Fruit fly (Drosophila melanogaster) whole organism, embryonic: ENCODE results near the gene und.

ENCODE experiments used
- ATbp ChIP-seq: fragments of 200-800 bp; sonication (Bioruptor generic); optimal IDR thresholded peaks from 2 replicates; lab custom pipeline; 2017; ENCODE audit warnings: missing biosample characterization, mild to moderate bottlenecking, missing genetic modification characterization, missing genetic modification reagents
- CG1024 ChIP-seq: fragments of 200-800 bp; sonication (Bioruptor generic); IDR thresholded peaks from 2 replicates; pipeline ENCODE4 v1.3.6; 2022; ENCODE audit warnings: missing biosample characterization, missing genetic modification characterization
- CG12942 ChIP-seq: fragments of 200-800 bp; sonication (Bioruptor generic); optimal IDR thresholded peaks from 3 replicates; lab custom pipeline; 2016; ENCODE audit warnings: missing biosample characterization, missing genetic modification characterization
- CG14667 ChIP-seq: fragments of 200-800 bp; sonication (Bioruptor generic); IDR thresholded peaks from 2 replicates; pipeline ENCODE4 v1.3.6; 2022; ENCODE audit warnings: missing biosample characterization, missing genetic modification characterization
- CG14710 ChIP-seq: fragments of 200-800 bp; sonication (Bioruptor generic); optimal IDR thresholded peaks from 3 replicates; lab custom pipeline; 2019; ENCODE audit warnings: missing biosample characterization, mild to moderate bottlenecking, missing genetic modification characterization, moderate library complexity
- CG15601 ChIP-seq: fragments of 200-800 bp; sonication (Bioruptor generic); optimal IDR thresholded peaks from 3 replicates; lab custom pipeline; 2019; ENCODE audit warnings: missing biosample characterization, mild to moderate bottlenecking, missing genetic modification characterization, moderate library complexity
- CG16863 ChIP-seq: fragments of 200-800 bp; sonication (Bioruptor generic); optimal IDR thresholded peaks from 3 replicates; lab custom pipeline; 2016; ENCODE audit warnings: missing biosample characterization, missing genetic modification characterization
- CG17385 ChIP-seq: fragments of 200-800 bp; sonication (Bioruptor generic); optimal IDR thresholded peaks from 3 replicates; lab custom pipeline; 2018; ENCODE audit warnings: missing biosample characterization, mild to moderate bottlenecking, missing genetic modification characterization
- CG17568 ChIP-seq: fragments of 200-800 bp; sonication (Bioruptor generic); optimal IDR thresholded peaks from 2 replicates; lab custom pipeline; 2018; ENCODE audit warnings: missing biosample characterization, mild to moderate bottlenecking, missing genetic modification characterization, moderate library complexity
- CG18476 ChIP-seq: fragments of 200-800 bp; sonication (Bioruptor generic); optimal IDR thresholded peaks from 2 replicates; lab custom pipeline; 2016; ENCODE audit warnings: missing biosample characterization, mild to moderate bottlenecking, missing genetic modification characterization
- CG30020 ChIP-seq: fragments of 200-800 bp; optimal IDR thresholded peaks from 2 replicates; lab custom pipeline; 2019; ENCODE audit warnings: missing biosample characterization, mild to moderate bottlenecking, missing genetic modification characterization, moderate library complexity
- CG31388 ChIP-seq: fragments of 200-800 bp; sonication (Bioruptor generic); optimal IDR thresholded peaks from 2 replicates; lab custom pipeline; 2016; ENCODE audit warnings: missing biosample characterization, missing genetic modification characterization
- CG33557 ChIP-seq: fragments of 200-800 bp; sonication (Bioruptor generic); optimal IDR thresholded peaks from 2 replicates; lab custom pipeline; 2019; ENCODE audit warnings: missing biosample characterization, mild to moderate bottlenecking, missing genetic modification characterization, moderate library complexity
- CG4360 ChIP-seq: fragments of 200-800 bp; sonication (Bioruptor generic); IDR thresholded peaks from 2 replicates; pipeline ENCODE4 v1.3.6; 2022; ENCODE audit warnings: missing biosample characterization, missing genetic modification characterization
- CG4424 ChIP-seq: fragments of 200-800 bp; sonication (Bioruptor generic); optimal IDR thresholded peaks from 3 replicates; lab custom pipeline; 2016; ENCODE audit warnings: missing biosample characterization, missing genetic modification characterization
- CG5245 ChIP-seq: fragments of 200-800 bp; sonication (Bioruptor generic); optimal IDR thresholded peaks from 3 replicates; lab custom pipeline; 2016; ENCODE audit warnings: missing biosample characterization, missing genetic modification characterization
- CG6765 ChIP-seq: fragments of 200-800 bp; sonication (Bioruptor generic); optimal IDR thresholded peaks from 3 replicates; lab custom pipeline; 2017; ENCODE audit warnings: missing biosample characterization, mild to moderate bottlenecking, missing genetic modification characterization
- CG8281 ChIP-seq: fragments of 200-800 bp; sonication (Bioruptor generic); optimal IDR thresholded peaks from 2 replicates; lab custom pipeline; 2018; ENCODE audit warnings: missing biosample characterization, mild to moderate bottlenecking, missing genetic modification characterization, moderate library complexity
- CG8765 ChIP-seq: fragments of 200-800 bp; sonication (Bioruptor generic); IDR thresholded peaks from 2 replicates; pipeline ENCODE4 v1.3.6; 2022; ENCODE audit warnings: missing biosample characterization, missing genetic modification characterization
- CG8944 ChIP-seq: fragments of 200-800 bp; sonication (Bioruptor generic); optimal IDR thresholded peaks from 3 replicates; lab custom pipeline; 2016; ENCODE audit warnings: missing biosample characterization, missing genetic modification characterization
- CG9437 ChIP-seq: fragments of 200-800 bp; sonication (Bioruptor generic); optimal IDR thresholded peaks from 2 replicates; lab custom pipeline; 2018; ENCODE audit warnings: missing biosample characterization, mild to moderate bottlenecking, missing genetic modification characterization
- CG9932 ChIP-seq: fragments of 200-800 bp; sonication (Bioruptor generic); IDR thresholded peaks from 2 replicates; pipeline ENCODE4 v1.3.6; 2022; ENCODE audit warnings: missing biosample characterization, missing genetic modification characterization
- Chrac-16 ChIP-seq: fragments of 200-800 bp; sonication (Bioruptor generic); optimal IDR thresholded peaks from 3 replicates; lab custom pipeline; 2016; ENCODE audit warnings: missing biosample characterization, missing genetic modification characterization
- D19B ChIP-seq: fragments of 200-800 bp; sonication (Bioruptor generic); optimal IDR thresholded peaks from 2 replicates; lab custom pipeline; 2017; ENCODE audit warnings: missing biosample characterization, mild to moderate bottlenecking, missing genetic modification characterization
- Dad ChIP-seq: fragments of 200-800 bp; sonication (Bioruptor generic); optimal IDR thresholded peaks from 3 replicates; lab custom pipeline; 2016; ENCODE audit warnings: missing biosample characterization, missing genetic modification characterization
- Fer3 ChIP-seq: fragments of 200-800 bp; sonication (Bioruptor generic); optimal IDR thresholded peaks from 2 replicates; lab custom pipeline; 2018; ENCODE audit warnings: missing biosample characterization, mild to moderate bottlenecking, missing genetic modification characterization, moderate library complexity
- Kr ChIP-seq: fragments of 200-800 bp; sonication (Bioruptor generic); optimal IDR thresholded peaks from 2 replicates; lab custom pipeline; 2017; ENCODE audit warnings: missing biosample characterization, mild to moderate bottlenecking, missing genetic modification characterization
- Meics ChIP-seq: fragments of 200-800 bp; sonication (Bioruptor generic); optimal IDR thresholded peaks from 2 replicates; lab custom pipeline; 2017; ENCODE audit warnings: missing biosample characterization, mild to moderate bottlenecking, missing genetic modification characterization
- NK7.1 ChIP-seq: fragments of 200-800 bp; sonication (Bioruptor generic); optimal IDR thresholded peaks from 3 replicates; lab custom pipeline; 2016; ENCODE audit warnings: missing biosample characterization, missing genetic modification characterization
- Neu2 ChIP-seq: fragments of 200-800 bp; sonication (Bioruptor generic); optimal IDR thresholded peaks from 3 replicates; lab custom pipeline; 2016; ENCODE audit warnings: missing biosample characterization, missing genetic modification characterization, borderline replicate concordance
- Nf-YC ChIP-seq: fragments of 200-800 bp; optimal IDR thresholded peaks from 3 replicates; lab custom pipeline; 2019; ENCODE audit warnings: missing biosample characterization, mild to moderate bottlenecking, missing genetic modification characterization, moderate library complexity
- Optix ChIP-seq: fragments of 200-800 bp; sonication (Bioruptor generic); IDR thresholded peaks from 3 replicates; pipeline ENCODE4 v1.3.6; 2022; ENCODE audit warnings: missing biosample characterization, missing genetic modification characterization
- TFAM ChIP-seq: fragments of 200-800 bp; sonication (Bioruptor generic); optimal IDR thresholded peaks from 2 replicates; lab custom pipeline; 2017; ENCODE audit warnings: missing biosample characterization, missing genetic modification characterization, inconsistent platforms
- al ChIP-seq: fragments of 200-800 bp; sonication (Bioruptor generic); IDR thresholded peaks from 2 replicates; pipeline ENCODE4 v1.3.6; 2022; ENCODE audit warnings: missing biosample characterization, missing genetic modification characterization
- bcd ChIP-seq: fragments of 200-800 bp; sonication (Bioruptor generic); optimal IDR thresholded peaks from 2 replicates; lab custom pipeline; 2017; ENCODE audit warnings: missing biosample characterization, mild to moderate bottlenecking, missing genetic modification characterization
- cas ChIP-seq: fragments of 200-800 bp; sonication (Bioruptor generic); IDR thresholded peaks from 2 replicates; pipeline ENCODE4 v1.3.6; 2022; ENCODE audit warnings: missing biosample characterization, missing genetic modification characterization
- caup ChIP-seq: fragments of 200-800 bp; sonication (Bioruptor generic); optimal IDR thresholded peaks from 3 replicates; lab custom pipeline; 2017; ENCODE audit warnings: missing biosample characterization, mild to moderate bottlenecking, missing genetic modification characterization, moderate library complexity; ENCODE audit not compliant: severe bottlenecking
- chif ChIP-seq, 2 experiments: fragments of 200-800 bp; sonication (Bioruptor generic); optimal IDR thresholded peaks; 3 replicates each; lab custom pipeline; 2016; ENCODE audit warnings: missing biosample characterization in 2 of 2, missing genetic modification characterization in 2 of 2
- fd3F ChIP-seq: fragments of 200-800 bp; sonication (Bioruptor generic); optimal IDR thresholded peaks from 2 replicates; lab custom pipeline; 2018; ENCODE audit warnings: missing biosample characterization, mild to moderate bottlenecking, missing genetic modification characterization, moderate library complexity
- gem ChIP-seq: fragments of 200-800 bp; sonication (Bioruptor generic); optimal IDR thresholded peaks from 2 replicates; lab custom pipeline; 2019; ENCODE audit warnings: missing biosample characterization, mild to moderate bottlenecking, missing genetic modification characterization, moderate library complexity
- gfzf ChIP-seq: fragments of 200-800 bp; sonication (Bioruptor generic); optimal IDR thresholded peaks from 2 replicates; lab custom pipeline; 2016; ENCODE audit warnings: missing biosample characterization, mild to moderate bottlenecking, missing genetic modification characterization, moderate library complexity
- ham ChIP-seq: fragments of 200-800 bp; sonication (Bioruptor generic); IDR thresholded peaks from 2 replicates; pipeline ENCODE4 v1.3.6; 2022; ENCODE audit warnings: missing biosample characterization, missing genetic modification characterization
- lmd ChIP-seq: fragments of 200-800 bp; sonication (Bioruptor generic); IDR thresholded peaks from 2 replicates; pipeline ENCODE4 v1.3.6; 2022; ENCODE audit warnings: missing biosample characterization, missing genetic modification characterization
- mirr ChIP-seq: fragments of 200-800 bp; sonication (Bioruptor generic); optimal IDR thresholded peaks from 3 replicates; lab custom pipeline; 2018; ENCODE audit warnings: missing biosample characterization, mild to moderate bottlenecking, missing genetic modification characterization
- pnt ChIP-seq: fragments of 200-800 bp; sonication (Bioruptor generic); optimal IDR thresholded peaks from 3 replicates; lab custom pipeline; 2016; ENCODE audit warnings: missing biosample characterization, missing genetic modification characterization
- pum ChIP-seq: fragments of 200-800 bp; sonication (Bioruptor generic); optimal IDR thresholded peaks from 2 replicates; lab custom pipeline; 2016; ENCODE audit warnings: missing biosample characterization, missing genetic modification characterization
- slp2 ChIP-seq: fragments of 200-800 bp; sonication (Bioruptor generic); optimal IDR thresholded peaks from 2 replicates; lab custom pipeline; 2016; ENCODE audit warnings: missing biosample characterization, missing genetic modification characterization
- so ChIP-seq: fragments of 200-800 bp; sonication (Bioruptor generic); IDR thresholded peaks from 3 replicates; pipeline ENCODE4 v1.3.6; 2022; ENCODE audit warnings: missing biosample characterization, missing genetic modification characterization
- tna ChIP-seq: fragments of 200-800 bp; sonication (Bioruptor generic); IDR thresholded peaks from 2 replicates; pipeline ENCODE4 v1.3.6; 2022; ENCODE audit warnings: missing biosample characterization, missing genetic modification characterization; ENCODE audit not compliant: partially characterized antibody
- unpg ChIP-seq: fragments of 200-800 bp; sonication (Bioruptor generic); optimal IDR thresholded peaks from 3 replicates; lab custom pipeline; 2018; ENCODE audit warnings: missing biosample characterization, mild to moderate bottlenecking, missing genetic modification characterization, moderate library complexity
- yki ChIP-seq: fragments of >200 bp; optimal IDR thresholded peaks from 3 replicates; lab custom pipeline; 2018

The und gene

dm6 chr2L:9774980-9775628 is 11.9 kb downstream of the und start, which contains the start of the genes ppk11 and ppk16 (continued):
- TF ChIP-seq CG1024 (GFP tag; lab: Robert Waterston, UW) (no peak), Optix (GFP tag; lab: Robert Waterston, UW) (no peak), gfzf (GFP tag; lab: Kevin White, UChicago) (no peak), CG8944 (GFP tag; lab: Kevin White, UChicago) (no peak), CG6765 (GFP tag; lab: Kevin White, UChicago) (no peak), caup (GFP tag; lab: Kevin White, UChicago) (peak; percentile 35), unpg (GFP tag; lab: Kevin White, UChicago) (peak; percentile 31), CG18476 (no peak), CG4360 (no peak), CG15601 (tag; lab: Kevin White, UChicago) (no peak), TFAM (GFP tag; lab: Kevin White, UChicago) (no peak), mirr (no peak), Nf-YC (no peak), CG31388 (GFP tag; lab: Kevin White, UChicago) (no peak), Neu2 (GFP tag; lab: Kevin White, UChicago) (no peak), chif (GFP tag; optimal IDR thresholded peaks at IDR 0.05; lab: Kevin White, UChicago) (peak; percentile 3 to 19), pum (GFP tag; lab: Kevin White, UChicago) (no peak), Chrac-16 (no peak), slp2 (GFP tag; lab: Kevin White, UChicago) (no peak), Fer3 (tag; lab: Kevin White, UChicago) (no peak), Meics (GFP tag; lab: Kevin White, UChicago) (peak; percentile 16), CG30020 (no peak), CG4424 (GFP tag; lab: Kevin White, UChicago) (peak; percentile 39), CG8281 (tag; lab: Kevin White, UChicago) (peak; percentile 13), CG14710 (tag; lab: Kevin White, UChicago) (no peak), fd3F (peak; percentile 7), al (0 out of 2 replicates have a peak, but pooled peaks have one; percentile 11), CG17568 (GFP tag; lab: Kevin White, UChicago) (no peak), Dad (GFP tag; lab: Kevin White, UChicago) (no peak), CG9932 (GFP tag; lab: Robert Waterston, UW) (no peak), CG5245 (GFP tag; lab: Kevin White, UChicago) (peak; percentile 24), CG8765 (GFP tag; lab: Robert Waterston, UW) (no peak), CG14667 (GFP tag; lab: Robert Waterston, UW) (no peak), D19B (GFP tag; lab: Kevin White, UChicago) (no peak), tna (GFP tag; lab: Robert Waterston, UW) (no peak), NK7.1 (GFP tag; lab: Kevin White, UChicago) (peak; percentile 32), lmd (GFP tag; lab: Robert Waterston, UW) (no peak), CG16863 (no peak), so (GFP tag; lab: Robert Waterston, UW) (no peak), Kr (GFP tag; lab: Kevin White, UChicago) (no peak), cas (GFP tag; lab: Robert Waterston, UW) (no peak), gem (no peak), bcd (GFP tag; lab: Kevin White, UChicago) (peak; percentile 10), ham (no peak), CG9437 (GFP tag; lab: Kevin White, UChicago) (no peak), CG33557 (GFP tag; lab: Kevin White, UChicago) (no peak), CG17385 (GFP tag; lab: Kevin White, UChicago) (no peak), yki (lab: Kevin White, UChicago) (no peak), pnt (GFP tag; lab: Kevin White, UChicago) (peak; percentile 15), ATbp (GFP tag; lab: Kevin White, UChicago) (peak; percentile 9), CG12942 (no peak)
